Fruit fly (Drosophila melanogaster) whole organism, pupa: ENCODE measurements around the gene vir-1.

Experiments used
- CG10348 ChIP-seq: fragments of 200-800 bp; sonication (Bioruptor generic); IDR thresholded peaks from 2 replicates; pipeline ENCODE4 v1.3.6; 2022; ENCODE audit warnings: missing biosample characterization, missing genetic modification characterization
- CG12605 ChIP-seq: fragments of 200-800 bp; sonication (Bioruptor generic); IDR thresholded peaks from 2 replicates; pipeline ENCODE4 v1.3.6; 2022; ENCODE audit warnings: missing biosample characterization, missing genetic modification characterization
- CG13204 ChIP-seq: fragments of 200-800 bp; sonication (Bioruptor generic); optimal IDR thresholded peaks from 2 replicates; lab custom pipeline; 2018; ENCODE audit warnings: missing biosample characterization, mild to moderate bottlenecking, missing genetic modification characterization, moderate library complexity
- CG14655 ChIP-seq: fragments of 200-800 bp; sonication (Bioruptor generic); optimal IDR thresholded peaks from 3 replicates; lab custom pipeline; 2017; ENCODE audit warnings: mild to moderate bottlenecking, missing biosample characterization, missing genetic modification reagents, missing genetic modification characterization
- CG15710 ChIP-seq: fragments of 200-800 bp; sonication (Bioruptor generic); optimal IDR thresholded peaks from 2 replicates; lab custom pipeline; 2018; ENCODE audit warnings: missing biosample characterization, mild to moderate bottlenecking, missing genetic modification characterization, moderate library complexity
- CG17806 ChIP-seq: fragments of 200-800 bp; sonication (Bioruptor generic); optimal IDR thresholded peaks from 2 replicates; lab custom pipeline; 2018; ENCODE audit warnings: missing biosample characterization, mild to moderate bottlenecking, missing genetic modification characterization, moderate library complexity
- CG32121 ChIP-seq: fragments of 200-800 bp; sonication (Bioruptor generic); IDR thresholded peaks from 2 replicates; pipeline ENCODE4 v1.3.6; 2022; ENCODE audit warnings: missing biosample characterization, missing genetic modification characterization
- CG34367 ChIP-seq: fragments of 200-800 bp; sonication (Bioruptor generic); optimal IDR thresholded peaks from 2 replicates; lab custom pipeline; 2018; ENCODE audit warnings: missing biosample characterization, mild to moderate bottlenecking, missing genetic modification characterization
- CG4496 ChIP-seq: fragments of 200-800 bp; sonication (Bioruptor generic); IDR thresholded peaks from 3 replicates; pipeline ENCODE4 v1.3.6; 2022; ENCODE audit warnings: missing biosample characterization, missing genetic modification characterization
- CG8159 ChIP-seq: fragments of 200-800 bp; sonication (Bioruptor generic); optimal IDR thresholded peaks from 3 replicates; lab custom pipeline; 2018; ENCODE audit warnings: missing biosample characterization, mild to moderate bottlenecking, missing genetic modification characterization, moderate library complexity
- CG8301 ChIP-seq: fragments of 200-800 bp; sonication (Bioruptor generic); optimal IDR thresholded peaks from 2 replicates; lab custom pipeline; 2018; ENCODE audit warnings: missing biosample characterization, mild to moderate bottlenecking, missing genetic modification characterization
- CG9948 ChIP-seq: fragments of 200-800 bp; sonication (Bioruptor generic); optimal IDR thresholded peaks from 2 replicates; lab custom pipeline; 2018; ENCODE audit warnings: missing biosample characterization, mild to moderate bottlenecking, missing genetic modification characterization, moderate library complexity
- D1 ChIP-seq: fragments of 200-800 bp; sonication (Bioruptor generic); optimal IDR thresholded peaks from 2 replicates; lab custom pipeline; 2018; ENCODE audit warnings: missing biosample characterization, mild to moderate bottlenecking, missing genetic modification characterization, moderate library complexity
- EcR ChIP-seq: fragments of 200-800 bp; sonication (Bioruptor generic); optimal IDR thresholded peaks from 3 replicates; lab custom pipeline; 2019; ENCODE audit warnings: missing biosample characterization, missing genetic modification characterization, mild to moderate bottlenecking, moderate library complexity, missing genetic modification reagents
- Ets98B ChIP-seq: fragments of 200-800 bp; sonication (Bioruptor generic); IDR thresholded peaks from 2 replicates; pipeline ENCODE4 v1.3.6; 2022; ENCODE audit warnings: missing biosample characterization, missing genetic modification characterization
- Pif1A ChIP-seq: fragments of 200-800 bp; sonication (Bioruptor generic); optimal IDR thresholded peaks from 3 replicates; lab custom pipeline; 2016; ENCODE audit warnings: missing biosample characterization, missing genetic modification characterization
- Pif1B ChIP-seq: fragments of 200-800 bp; sonication (Bioruptor generic); optimal IDR thresholded peaks from 3 replicates; lab custom pipeline; 2016; ENCODE audit warnings: missing biosample characterization, missing genetic modification characterization
- Snoo ChIP-seq: fragments of 200-800 bp; sonication (Bioruptor generic); optimal IDR thresholded peaks from 3 replicates; lab custom pipeline; 2017; ENCODE audit warnings: missing biosample characterization, mild to moderate bottlenecking, missing genetic modification characterization, inconsistent platforms
- fd96Ca ChIP-seq: fragments of 200-800 bp; sonication (Bioruptor generic); IDR thresholded peaks from 3 replicates; pipeline ENCODE4 v1.3.6; 2022; ENCODE audit warnings: missing biosample characterization, missing genetic modification characterization
- gl ChIP-seq: fragments of 200-800 bp; sonication (Bioruptor generic); optimal IDR thresholded peaks from 2 replicates; lab custom pipeline; 2018; ENCODE audit warnings: missing biosample characterization, mild to moderate bottlenecking, missing genetic modification characterization
- rn ChIP-seq: fragments of 200-800 bp; sonication (Bioruptor generic); IDR thresholded peaks from 2 replicates; pipeline ENCODE4 v1.3.6; 2022; ENCODE audit warnings: missing biosample characterization, missing genetic modification characterization

vir-1 gene

DNA sequence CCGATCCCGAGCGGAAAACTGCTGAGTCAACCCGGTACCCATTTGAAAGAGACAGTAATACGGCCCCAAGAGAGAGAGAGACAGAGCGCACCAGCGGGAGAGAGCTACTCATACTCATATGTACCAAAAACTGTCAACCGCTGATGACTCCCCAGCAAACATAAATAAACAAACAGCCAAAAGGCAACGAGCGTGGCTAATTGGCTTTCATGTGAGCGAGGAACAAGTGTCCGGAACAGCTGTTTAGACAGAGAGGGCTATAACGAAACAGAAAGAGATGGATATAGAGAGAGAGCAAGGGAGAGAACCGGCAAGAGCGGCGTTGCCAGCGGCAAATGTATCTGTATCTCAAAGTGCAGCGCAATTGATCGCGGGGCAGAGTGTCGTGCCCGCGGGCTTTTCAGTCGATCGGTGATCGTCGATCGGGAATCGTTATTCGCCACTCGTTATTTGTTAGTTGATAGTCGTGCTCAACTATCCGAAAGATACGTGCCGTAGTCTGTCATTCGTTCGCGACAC lies 57.2 kb downstream of the vir-1 start:
- TF ChIP-seq CG8301 (tag; lab: Kevin White, UChicago) (no peak), CG13204 (GFP tag; lab: Kevin White, UChicago) (peak; percentile 45), Pif1B (GFP tag; lab: Kevin White, UChicago) (peak; percentile 30), CG9948 (no peak), CG15710 (tag; lab: Kevin White, UChicago) (no peak), Snoo (no peak), CG4496 (GFP tag; lab: Robert Waterston, UW) (peak; percentile 74), CG12605 (GFP tag; lab: Robert Waterston, UW) (no peak), Ets98B (peak; percentile 83), CG34367 (tag; lab: Kevin White, UChicago) (no peak), Pif1A (GFP tag; lab: Kevin White, UChicago) (peak; percentile 8), CG10348 (GFP tag; lab: Robert Waterston, UW) (no peak), CG8159 (tag; lab: Kevin White, UChicago) (no peak), rn (GFP tag; lab: Robert Waterston, UW) (no peak), CG17806 (tag; lab: Kevin White, UChicago) (no peak), fd96Ca (GFP tag; lab: Robert Waterston, UW) (peak; percentile 68), gl (no peak), CG32121 (GFP tag; lab: Robert Waterston, UW) (peak; percentile 67), EcR (no peak), CG14655 (GFP tag; lab: Kevin White, UChicago) (peak; percentile 35), D1 (tag; lab: Kevin White, UChicago) (no peak)

DNA sequence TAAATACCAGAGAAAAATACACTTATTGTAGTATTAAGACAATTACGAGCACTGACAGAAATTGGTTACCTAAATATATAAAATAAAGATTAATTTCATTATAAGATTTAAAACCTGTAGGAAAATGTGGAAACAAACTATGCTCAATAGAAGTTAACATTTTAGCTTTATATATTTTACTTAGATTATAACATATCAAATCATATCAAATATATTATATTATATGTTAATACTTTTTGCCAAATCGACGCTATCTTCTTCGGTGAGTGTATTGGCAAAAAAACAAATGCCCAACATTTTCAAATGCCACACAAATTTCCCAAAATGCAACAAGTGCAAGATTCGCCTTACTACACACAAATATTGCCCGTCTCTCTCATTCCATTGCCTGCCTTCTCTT lies 59.1 kb downstream of the vir-1 start:
- TF ChIP-seq CG10348 (GFP tag; lab: Robert Waterston, UW) (no peak), D1 (tag; lab: Kevin White, UChicago) (no peak), Pif1A (GFP tag; lab: Kevin White, UChicago) (no peak), CG17806 (tag; lab: Kevin White, UChicago) (no peak), CG14655 (GFP tag; lab: Kevin White, UChicago) (peak; percentile 24), CG4496 (GFP tag; lab: Robert Waterston, UW) (0 out of 3 replicates have a peak, but pooled peaks have one; percentile 43), CG15710 (tag; lab: Kevin White, UChicago) (no peak), CG32121 (GFP tag; lab: Robert Waterston, UW) (peak; percentile 64), Pif1B (GFP tag; lab: Kevin White, UChicago) (no peak), Ets98B (peak; percentile 46)

- TF ChIP-seq CG15710 (tag; lab: Kevin White, UChicago) (no peak), CG4496 (GFP tag; lab: Robert Waterston, UW) (0 out of 3 replicates have a peak, but pooled peaks have one; percentile 9)
These were observed 60.0 kb downstream of the vir-1 start for dm6 chr2L:12363206-12363605.

DNA sequence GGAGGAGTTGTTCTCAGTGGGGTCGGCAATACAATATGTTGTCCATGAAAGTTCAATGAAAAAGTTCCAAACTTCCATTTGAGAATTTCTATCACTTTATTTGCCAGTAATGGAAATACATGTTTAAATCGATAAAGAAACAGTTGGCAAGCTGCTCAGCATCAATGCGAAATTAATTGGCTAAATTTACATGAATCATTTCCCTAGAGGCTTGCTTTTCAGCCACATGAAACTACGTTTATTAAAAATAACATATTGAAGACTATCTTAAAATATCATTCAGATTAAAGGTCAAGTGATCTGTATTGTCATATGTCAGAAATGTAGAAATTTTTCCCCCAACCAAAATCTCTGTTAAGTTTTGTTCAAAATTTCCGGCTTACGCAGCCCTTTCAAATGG lies 67.1 kb downstream of the vir-1 start, which contains the start of gene CG17010:
CG17010 (plus strand) TSS at position 301 of the 400 bp plus-strand sequence.
- TF ChIP-seq CG15710 (tag; lab: Kevin White, UChicago): no peak
- TF ChIP-seq Ets98B: no peak
- TF ChIP-seq D1 (tag; lab: Kevin White, UChicago): no peak
- no peak for TF ChIP-seq CG9948
- TF ChIP-seq CG10348 (GFP tag; lab: Robert Waterston, UW): no peak

dm6 chr2L:12353926-12354325 lies 69.3 kb downstream of the vir-1 start:
- TF ChIP-seq EcR (no peak), D1 (tag; lab: Kevin White, UChicago) (no peak), CG17806 (tag; lab: Kevin White, UChicago) (no peak), CG13204 (GFP tag; lab: Kevin White, UChicago) (no peak), CG4496 (GFP tag; lab: Robert Waterston, UW) (no peak), CG10348 (GFP tag; lab: Robert Waterston, UW) (no peak), Ets98B (no peak), Pif1A (GFP tag; lab: Kevin White, UChicago) (no peak), Pif1B (GFP tag; lab: Kevin White, UChicago) (no peak)
